Worm (Caenorhabditis elegans) whole organism, L4 larva: ENCODE results near the gene Y73F8A.1159.

ENCODE experiments used
- F10B5.3 ChIP-seq: sonication (generic microtip); optimal IDR thresholded peaks from 2 replicates; lab custom pipeline; 2016; ENCODE audit warnings: mild to moderate bottlenecking, missing genetic modification characterization, missing compliant biosample characterization
- aha-1 ChIP-seq: fragments of 150-350 bp; peaks from one replicate; lab custom pipeline; 2014; ENCODE audit warnings: missing biosample characterization, missing genetic modification characterization
- ceh-20 ChIP-seq: fragments of 200-800 bp; sonication (Bioruptor generic); IDR thresholded peaks from 2 replicates; pipeline ENCODE4 v1.3.6; 2022; ENCODE audit warnings: missing genetic modification reagents, missing genetic modification characterization, missing compliant biosample characterization
- dmd-9 ChIP-seq: fragments of 200-800 bp; sonication (Bioruptor generic); IDR thresholded peaks from 2 replicates; pipeline ENCODE4 v1.3.6; 2022; ENCODE audit warnings: missing genetic modification reagents, missing genetic modification characterization, missing compliant biosample characterization
- dve-1 ChIP-seq: sonication (generic microtip); optimal IDR thresholded peaks from 2 replicates; lab custom pipeline; 2017; ENCODE audit warnings: antibody characterized with exemption, mild to moderate bottlenecking, missing genetic modification characterization, missing compliant biosample characterization; ENCODE audit not compliant: insufficient read depth
- fkh-10 ChIP-seq: fragments of 150-350 bp; optimal IDR thresholded peaks from 2 replicates; lab custom pipeline; 2014; ENCODE audit warnings: missing biosample characterization, missing genetic modification reagents, missing genetic modification characterization
- hlh-30 ChIP-seq: sonication (generic microtip); optimal IDR thresholded peaks from 2 replicates; lab custom pipeline; 2017; ENCODE audit warnings: antibody characterized with exemption, mild to moderate bottlenecking, missing genetic modification characterization, missing compliant biosample characterization; ENCODE audit not compliant: insufficient read depth
- lim-7 ChIP-seq: fragments of 200-800 bp; sonication (Bioruptor generic); IDR thresholded peaks from 2 replicates; pipeline ENCODE4 v1.3.6; 2022; ENCODE audit warnings: missing genetic modification characterization, missing compliant biosample characterization
- lin-15B ChIP-seq: fragments of 150-350 bp; sonication (generic microtip); optimal IDR thresholded peaks from 3 replicates; lab custom pipeline; 2014; ENCODE audit warnings: missing biosample characterization, missing genetic modification characterization
- lin-29 ChIP-seq: fragments of 200-800 bp; sonication (Bioruptor generic); IDR thresholded peaks from 2 replicates; pipeline ENCODE4 v1.3.6; 2022; ENCODE audit warnings: missing genetic modification reagents, missing genetic modification characterization, missing compliant biosample characterization
- lsy-2 ChIP-seq, 2 experiments: fragments of 150-350 bp in 1 of 2; sonication (generic microtip) in 1 of 2; optimal IDR thresholded peaks; 2 replicates each; lab custom pipeline; 2014 to 2017; ENCODE audit warnings: missing biosample characterization in 2 of 2, missing genetic modification characterization in 2 of 2
- madf-9 ChIP-seq: fragments of 200-800 bp; sonication (Bioruptor generic); conservative IDR thresholded peaks from 2 replicates; pipeline ENCODE4 v1.3.6; 2022; ENCODE audit warnings: missing genetic modification reagents, missing genetic modification characterization, missing compliant biosample characterization
- mdl-1 ChIP-seq, 2 experiments: fragments of 150-350 bp in 1 of 2; sonication (generic microtip) in 1 of 2; optimal IDR thresholded peaks; 2 replicates each; lab custom pipeline; 2014 to 2017; ENCODE audit warnings: missing biosample characterization in 2 of 2, missing genetic modification characterization in 2 of 2
- mep-1 ChIP-seq: fragments of 150-350 bp; sonication (generic microtip); optimal IDR thresholded peaks from 3 replicates; lab custom pipeline; 2014; ENCODE audit warnings: missing biosample characterization, missing genetic modification characterization
- mes-2 ChIP-seq: sonication (generic microtip); optimal IDR thresholded peaks from 2 replicates; lab custom pipeline; 2016; ENCODE audit warnings: missing genotype, mild to moderate bottlenecking, missing genetic modification characterization, missing compliant biosample characterization; ENCODE audit not compliant: poor library complexity, severe bottlenecking
- mxl-3 ChIP-seq: fragments of 200-800 bp; sonication (Bioruptor generic); optimal IDR thresholded peaks from 2 replicates; lab custom pipeline; 2018; ENCODE audit warnings: mild to moderate bottlenecking, missing genetic modification characterization, missing compliant biosample characterization
- nhr-28 ChIP-seq: fragments of 150-350 bp; optimal IDR thresholded peaks from 2 replicates; lab custom pipeline; 2014; ENCODE audit warnings: missing biosample characterization, missing genetic modification characterization
- nhr-48 ChIP-seq: sonication (generic microtip); optimal IDR thresholded peaks from 2 replicates; lab custom pipeline; 2016; ENCODE audit warnings: mild to moderate bottlenecking, missing genetic modification characterization, missing compliant biosample characterization
- pha-4 ChIP-seq, 2 experiments: fragments of 150-350 bp in 1 of 2; fragments of 200-800 bp in 1 of 2; sonication (Bioruptor generic) in 1 of 2; IDR thresholded peaks in 1 of 2; optimal IDR thresholded peaks in 1 of 2; 2 replicates each; pipeline versions ENCODE4 v1.3.6 to Lab custom; 2014 to 2022; ENCODE audit warnings: missing genetic modification characterization in 2 of 2, missing genetic modification reagents in 2 of 2, missing biosample characterization in 1 of 2, missing compliant biosample characterization in 1 of 2
- set-16 ChIP-seq: fragments of 200-800 bp; sonication (Bioruptor generic); IDR thresholded peaks from 2 replicates; pipeline ENCODE4 v1.3.6; 2022; ENCODE audit warnings: missing genetic modification reagents, missing genetic modification characterization, missing compliant biosample characterization
- snpc-1.2 ChIP-seq: fragments of 200-800 bp; sonication (Bioruptor generic); IDR thresholded peaks from 2 replicates; pipeline ENCODE4 v1.3.6; 2022; ENCODE audit warnings: missing genetic modification reagents, missing genetic modification characterization, missing compliant biosample characterization
- spr-1 ChIP-seq: sonication (generic microtip); optimal IDR thresholded peaks from 2 replicates; lab custom pipeline; 2016; ENCODE audit warnings: mild to moderate bottlenecking, missing genetic modification characterization, missing compliant biosample characterization
- tra-1 ChIP-seq: fragments of 200-800 bp; sonication (Bioruptor generic); IDR thresholded peaks from 2 replicates; pipeline ENCODE4 v1.3.6; 2022; ENCODE audit warnings: missing genetic modification reagents, missing genetic modification characterization, missing compliant biosample characterization
- unc-130 ChIP-seq: sonication (generic microtip); optimal IDR thresholded peaks from 2 replicates; lab custom pipeline; 2016; ENCODE audit warnings: missing genetic modification reagents, missing genetic modification characterization, missing compliant biosample characterization
- unc-62 ChIP-seq, 3 experiments: fragments of 150-350 bp in 1 of 3; sonication (generic microtip); optimal IDR thresholded peaks in 2 of 3; peaks in 1 of 3; 1 replicate in 1 of 3; 2 replicates in 2 of 3; lab custom pipeline; 2014 to 2017; ENCODE audit warnings: missing biosample characterization in 3 of 3, missing genetic modification characterization in 3 of 3, missing genetic modification reagents in 3 of 3, missing genotype in 1 of 3
- zag-1 ChIP-seq: fragments of 150-350 bp; optimal IDR thresholded peaks from 2 replicates; lab custom pipeline; 2014; ENCODE audit warnings: missing biosample characterization, missing genetic modification characterization
- zip-11 ChIP-seq: fragments of 200-800 bp; sonication (Bioruptor generic); IDR thresholded peaks from 2 replicates; pipeline ENCODE4 v1.3.6; 2022; ENCODE audit warnings: missing genetic modification characterization, missing compliant biosample characterization
- ztf-7 ChIP-seq: fragments of 150-350 bp; optimal IDR thresholded peaks from 2 replicates; lab custom pipeline; 2014; ENCODE audit warnings: missing biosample characterization, missing genetic modification characterization

Y73F8A.1159 gene

DNA sequence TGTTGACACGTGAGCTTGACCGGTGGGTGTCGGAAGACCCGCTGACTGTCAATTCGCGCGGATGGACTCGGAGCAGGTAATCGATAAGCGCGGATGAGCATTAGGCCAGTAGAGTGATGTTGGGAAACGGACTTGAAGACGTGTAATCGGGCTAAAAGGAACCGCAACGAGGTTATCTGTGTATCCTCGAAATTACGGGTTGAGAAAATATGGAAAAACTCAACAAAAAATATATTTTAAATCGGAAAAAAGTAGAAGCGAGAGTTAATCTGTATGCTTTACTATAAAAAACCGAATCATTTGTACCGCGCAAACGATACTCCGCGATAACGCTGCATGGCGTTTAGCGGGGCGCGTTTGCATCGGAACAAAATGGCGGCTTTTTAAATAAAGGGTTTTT is at the start of gene Y73F8A.1159:
Gene Y73F8A.1159 (minus strand): TSS at position 101 of the 400 bp plus-strand sequence.
- TF ChIP-seq aha-1 (tag; lab: Kevin White, UChicago): peak; percentile 71
- TF ChIP-seq zip-11 (GFP tag; lab: Robert Waterston, UW): no peak

DNA sequence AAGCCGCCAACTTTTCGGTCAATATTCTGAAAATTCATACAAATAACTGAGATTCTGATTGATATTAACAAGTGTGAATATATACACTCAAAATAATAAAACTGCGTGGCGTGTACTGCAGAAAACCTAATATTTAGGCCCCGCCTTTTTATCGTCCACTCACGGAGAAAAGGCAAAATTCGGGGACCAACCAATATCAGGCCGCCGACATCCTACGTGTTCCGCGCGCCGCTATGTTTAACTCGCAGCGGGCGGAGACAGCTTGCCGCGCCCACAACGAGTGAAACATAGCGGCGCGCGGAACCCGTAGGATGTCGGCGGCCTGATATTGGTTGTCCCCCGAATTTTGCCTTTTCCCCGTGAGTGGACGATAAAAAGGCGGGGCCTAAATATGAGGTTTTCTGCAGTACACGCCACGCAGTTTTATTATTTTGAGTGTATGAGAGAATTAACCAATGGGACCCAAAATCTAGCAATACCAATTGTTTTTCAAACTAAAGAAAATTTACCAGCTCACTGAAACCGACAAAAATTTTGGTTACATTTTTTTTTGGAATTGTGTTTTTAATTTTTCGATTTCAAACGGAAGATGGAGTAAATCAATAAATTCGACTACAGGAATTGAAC is 44.6 kb upstream of the Y73F8A.1159 start:
- peak; percentile 79 for TF ChIP-seq snpc-1.2 (GFP tag; lab: Robert Waterston, UW)

DNA sequence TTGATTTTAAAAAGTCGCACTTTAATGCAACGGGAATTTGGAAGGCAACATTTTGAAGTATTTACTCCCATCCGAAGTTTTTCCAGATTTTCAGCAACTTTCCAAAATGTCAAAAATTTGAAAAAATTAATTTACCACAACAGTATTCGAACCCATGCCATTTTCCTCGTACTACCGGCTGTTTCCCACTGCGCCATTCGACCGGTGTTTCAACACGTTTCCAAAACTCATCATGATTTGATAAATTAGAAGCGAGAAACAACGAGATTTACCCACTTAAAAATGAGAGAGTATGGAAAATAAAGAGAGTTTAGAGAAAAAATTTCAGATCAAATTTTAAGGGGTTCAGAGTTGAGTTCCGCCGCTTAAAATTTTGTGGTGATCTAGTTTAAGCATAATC is 43.0 kb upstream of the Y73F8A.1159 start:
- TF ChIP-seq mep-1 (peak; percentile 46), snpc-1.2 (GFP tag; lab: Robert Waterston, UW) (peak; percentile 96), ztf-7 (tag; lab: Kevin White, UChicago) (no peak)
- TF ChIP-seq, all 104 proteins: peak for 2

DNA sequence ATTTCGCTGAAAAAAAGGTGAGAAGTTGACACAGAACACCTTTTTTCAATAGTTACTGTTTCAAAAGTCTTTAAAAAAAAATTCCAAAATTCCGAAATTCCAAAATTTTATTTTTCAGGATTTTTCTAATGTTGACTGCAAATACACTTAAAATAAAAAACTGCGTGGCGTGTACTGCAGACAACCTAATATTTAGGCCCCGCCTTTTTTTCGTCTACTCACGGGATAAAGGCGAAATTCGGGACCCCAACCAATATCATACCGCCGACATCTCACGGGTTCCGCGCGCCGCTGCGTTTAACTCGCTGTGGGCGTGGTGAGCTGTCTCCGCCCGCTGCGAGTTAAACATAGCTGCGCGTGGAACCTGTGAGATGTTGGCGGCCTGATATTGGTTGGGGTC is 11.7 kb upstream of the Y73F8A.1159 start:
- TF ChIP-seq snpc-1.2 (GFP tag; lab: Robert Waterston, UW): peak; percentile 80
- TF ChIP-seq set-16 (GFP tag; lab: Robert Waterston, UW): 0 out of 2 replicates have a peak, but pooled peaks have one; percentile 49
- TF ChIP-seq unc-130 (GFP tag; lab: Kevin White, UChicago): no peak

DNA sequence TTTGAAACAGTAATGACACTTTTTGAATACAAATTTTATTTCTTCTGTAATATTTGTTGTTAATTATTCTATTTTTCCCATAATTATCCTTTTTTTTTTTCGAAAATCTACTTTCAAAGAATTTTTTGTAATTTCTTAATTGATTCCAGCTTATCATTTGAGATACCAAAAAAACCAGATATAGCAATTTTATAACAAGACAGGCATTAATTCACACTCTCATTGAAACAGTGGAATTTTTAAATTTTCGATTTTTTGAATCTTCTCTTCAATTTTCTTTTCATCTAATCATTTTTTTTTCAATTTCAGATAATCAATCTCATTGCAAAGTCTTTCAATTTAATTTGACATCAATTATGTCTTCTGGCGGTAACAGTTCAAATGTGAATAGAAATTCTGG is 9.2 kb upstream of the Y73F8A.1159 start, which contains the start of gene nhr-5:
Gene nhr-5 (plus strand): TSS at position 301 of the 400 bp plus-strand sequence.
- no peak for TF ChIP-seq mxl-3 (GFP tag; lab: Kevin White, UChicago)
- no peak for TF ChIP-seq pha-4 (GFP tag; IDR thresholded peaks at IDR 0.05; lab: Robert Waterston, UW)
- no peak for TF ChIP-seq pha-4 (tag; optimal IDR thresholded peaks at IDR 0.05; lab: Kevin White, UChicago)
- no peak for TF ChIP-seq lin-15B (tag; lab: Kevin White, UChicago)
- TF ChIP-seq mes-2 (tag; lab: Kevin White, UChicago): no peak
- TF ChIP-seq fkh-10 (GFP tag; lab: Kevin White, UChicago): no peak
- TF ChIP-seq mep-1: no peak
- TF ChIP-seq zag-1: no peak
- TF ChIP-seq dmd-9 (GFP tag; lab: Robert Waterston, UW): no peak
- TF ChIP-seq madf-9 (GFP tag; lab: Robert Waterston, UW): no peak
- TF ChIP-seq lim-7 (GFP tag; lab: Robert Waterston, UW): no peak

DNA sequence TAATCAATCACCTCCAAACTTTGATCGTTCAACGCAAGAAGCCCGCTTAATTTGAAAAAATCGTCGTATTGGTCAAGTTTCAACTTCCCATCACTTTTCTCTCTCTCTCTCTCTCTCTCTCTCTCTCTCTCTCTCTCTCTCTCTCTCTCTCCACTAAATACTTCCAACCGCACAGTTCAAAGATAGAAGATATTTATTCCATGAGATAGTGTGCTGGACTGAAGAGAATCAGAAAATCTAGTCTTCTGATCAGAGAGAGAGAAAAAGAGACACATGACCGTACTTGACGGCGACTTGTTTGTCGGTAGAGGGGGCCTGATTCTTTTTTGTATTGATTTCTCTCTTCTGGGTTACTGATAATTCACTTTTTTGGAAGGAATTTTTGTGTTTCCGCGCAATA is 7.8 kb upstream of the Y73F8A.1159 start:
- TF ChIP-seq F10B5.3: no peak
- peak; percentile 67 for TF ChIP-seq nhr-48 (tag; lab: Kevin White, UChicago)
- peak; percentile 50 for TF ChIP-seq dve-1
- peak in 1 of 2 experiments; percentile 7 for TF ChIP-seq lsy-2 (tag; optimal IDR thresholded peaks at IDR 0.05; lab: Kevin White, UChicago)
- TF ChIP-seq ceh-20 (GFP tag; lab: Robert Waterston, UW): peak; percentile 78
- TF ChIP-seq spr-1 (tag; lab: Kevin White, UChicago): no peak
- TF ChIP-seq hlh-30 (tag; lab: Kevin White, UChicago): peak; percentile 83
- TF ChIP-seq lin-29 (GFP tag; lab: Robert Waterston, UW): no peak
- TF ChIP-seq mep-1: peak; percentile 51
- TF ChIP-seq unc-62 (GFP tag; optimal IDR thresholded peaks at IDR 0.05 in 1 of 2; lab: Kevin White, UChicago): peak in 1 of 2 experiments; percentile 95
- TF ChIP-seq unc-62 (tag; optimal IDR thresholded peaks at IDR 0.05; lab: Kevin White, UChicago): no peak
- TF ChIP-seq mdl-1 (tag; optimal IDR thresholded peaks at IDR 0.05; lab: Kevin White, UChicago): peak in 1 of 2 experiments; percentile 71
- TF ChIP-seq nhr-28 (tag; lab: Kevin White, UChicago): peak; percentile 36
- 0 out of 2 replicates have a peak, but pooled peaks have one; percentile 9 for TF ChIP-seq tra-1 (GFP tag; lab: Robert Waterston, UW)
